Worm (Caenorhabditis elegans) whole organism, young adult: ENCODE measurements around the gene F59B10.5.

Source experiments
- F33H1.4 ChIP-seq: fragments of 200-800 bp; sonication (Bioruptor generic); IDR thresholded peaks from 2 replicates; pipeline ENCODE4 v1.3.6; 2022; ENCODE audit warnings: missing genetic modification reagents, missing genetic modification characterization, missing compliant biosample characterization
- ceh-79 ChIP-seq: sonication (generic microtip); optimal IDR thresholded peaks from 2 replicates; lab custom pipeline; 2017; ENCODE audit warnings: mild to moderate bottlenecking, missing genetic modification characterization, missing compliant biosample characterization
- efl-1 ChIP-seq: fragments of 150-350 bp; optimal IDR thresholded peaks from 2 replicates; lab custom pipeline; 2014; ENCODE audit warnings: missing biosample characterization, missing genetic modification reagents, missing genetic modification characterization
- egl-44 ChIP-seq: fragments of 200-800 bp; sonication (Bioruptor generic); IDR thresholded peaks from 2 replicates; pipeline ENCODE4 v1.3.6; 2022; ENCODE audit warnings: missing genetic modification reagents, missing genetic modification characterization, missing compliant biosample characterization
- hmg-20 ChIP-seq: fragments of 200-800 bp; sonication (Bioruptor generic); IDR thresholded peaks from 2 replicates; pipeline ENCODE4 v1.3.6; 2022; ENCODE audit warnings: missing genetic modification reagents, missing genetic modification characterization, missing compliant biosample characterization
- lin-40 ChIP-seq: sonication (generic microtip); optimal IDR thresholded peaks from 2 replicates; lab custom pipeline; 2016; ENCODE audit warnings: missing genetic modification characterization, mild to moderate bottlenecking, missing compliant biosample characterization, missing genotype, missing genetic modification reagents
- lsy-27 ChIP-seq: sonication (generic microtip); optimal IDR thresholded peaks from 2 replicates; lab custom pipeline; 2017; ENCODE audit warnings: missing genetic modification characterization, mild to moderate bottlenecking, missing compliant biosample characterization, antibody characterized with exemption, missing genotype, borderline replicate concordance; ENCODE audit not compliant: insufficient read depth
- madf-10 ChIP-seq: sonication (generic microtip); optimal IDR thresholded peaks from 2 replicates; lab custom pipeline; 2016; ENCODE audit warnings: mild to moderate bottlenecking, missing genetic modification characterization, missing compliant biosample characterization
- pha-4 ChIP-seq: fragments of 150-350 bp; sonication (generic microtip); optimal IDR thresholded peaks from 2 replicates; lab custom pipeline; 2014; ENCODE audit warnings: missing biosample characterization, missing genetic modification reagents, missing genetic modification characterization
- snpc-1.3 ChIP-seq: sonication (generic microtip); optimal IDR thresholded peaks from 2 replicates; lab custom pipeline; 2017; ENCODE audit warnings: missing genetic modification characterization, mild to moderate bottlenecking, missing compliant biosample characterization, antibody characterized with exemption, moderate library complexity, missing genotype, missing genetic modification reagents; ENCODE audit not compliant: insufficient read depth
- sptf-2 ChIP-seq: fragments of 200-800 bp; sonication (Bioruptor generic); optimal IDR thresholded peaks from 2 replicates; lab custom pipeline; 2018; ENCODE audit warnings: mild to moderate bottlenecking, missing genetic modification characterization, missing compliant biosample characterization
- ztf-28 ChIP-seq: fragments of 200-800 bp; sonication (Bioruptor generic); IDR thresholded peaks from 2 replicates; pipeline ENCODE4 v1.3.6; 2022; ENCODE audit warnings: missing genetic modification reagents, missing genetic modification characterization, missing compliant biosample characterization

- TF ChIP-seq hmg-20 (GFP tag; lab: Robert Waterston, UW) (no peak), pha-4 (tag; lab: Kevin White, UChicago) (no peak), madf-10 (no peak), lsy-27 (tag; lab: Kevin White, UChicago) (no peak), snpc-1.3 (tag; lab: Kevin White, UChicago) (no peak), ceh-79 (tag; lab: Kevin White, UChicago) (no peak), efl-1 (no peak), F33H1.4 (GFP tag; lab: Robert Waterston, UW) (no peak), egl-44 (GFP tag; lab: Robert Waterston, UW) (no peak), sptf-2 (no peak), lin-40 (tag; lab: Kevin White, UChicago) (no peak), ztf-28 (GFP tag; lab: Robert Waterston, UW) (no peak)
Observed at ce11 chrII:10476959-10477358, 46.5 kb downstream of the F59B10.5 start, which contains the start of gene ZK666.4.
